Fruit fly (Drosophila melanogaster) whole organism, embryonic: ENCODE measurements around the gene CG18081.
A peak's percentile ranks its signal among the peaks of the same experiment; 100 is the strongest.

ENCODE experiments used
- CG10209 ChIP-seq: fragments of 200-800 bp; sonication (Bioruptor generic); optimal IDR thresholded peaks from 3 replicates; lab custom pipeline; 2017; ENCODE audit warnings: missing biosample characterization, mild to moderate bottlenecking, missing genetic modification characterization, missing genetic modification reagents
- CG12236 ChIP-seq: fragments of 200-800 bp; sonication (Bioruptor generic); optimal IDR thresholded peaks from 2 replicates; lab custom pipeline; 2016; ENCODE audit warnings: missing biosample characterization, missing genetic modification characterization
- CG12299 ChIP-seq: fragments of 200-800 bp; sonication (Bioruptor generic); optimal IDR thresholded peaks from 2 replicates; lab custom pipeline; 2018; ENCODE audit warnings: missing biosample characterization, mild to moderate bottlenecking, missing genetic modification characterization
- CG13287 ChIP-seq: fragments of 200-800 bp; sonication (Bioruptor generic); IDR thresholded peaks from 2 replicates; pipeline ENCODE4 v1.3.6; 2022; ENCODE audit warnings: missing biosample characterization, missing genetic modification characterization; ENCODE audit not compliant: partially characterized antibody
- CG14710 ChIP-seq: fragments of 200-800 bp; sonication (Bioruptor generic); optimal IDR thresholded peaks from 3 replicates; lab custom pipeline; 2019; ENCODE audit warnings: missing biosample characterization, mild to moderate bottlenecking, missing genetic modification characterization, moderate library complexity
- CG15073 ChIP-seq: fragments of 200-800 bp; sonication (Bioruptor generic); optimal IDR thresholded peaks from 2 replicates; lab custom pipeline; 2016; ENCODE audit warnings: missing biosample characterization, missing genetic modification characterization
- CG15696 ChIP-seq: fragments of 200-800 bp; sonication (Bioruptor generic); optimal IDR thresholded peaks from 2 replicates; lab custom pipeline; 2019; ENCODE audit warnings: missing biosample characterization, mild to moderate bottlenecking, missing genetic modification characterization, moderate library complexity
- CG16863 ChIP-seq: fragments of 200-800 bp; sonication (Bioruptor generic); optimal IDR thresholded peaks from 3 replicates; lab custom pipeline; 2016; ENCODE audit warnings: missing biosample characterization, missing genetic modification characterization
- CG17385 ChIP-seq: fragments of 200-800 bp; sonication (Bioruptor generic); optimal IDR thresholded peaks from 3 replicates; lab custom pipeline; 2018; ENCODE audit warnings: missing biosample characterization, mild to moderate bottlenecking, missing genetic modification characterization
- CG1792 ChIP-seq: fragments of 200-800 bp; sonication (Bioruptor generic); optimal IDR thresholded peaks from 2 replicates; lab custom pipeline; 2016; ENCODE audit warnings: missing biosample characterization, missing genetic modification characterization
- CG2678 ChIP-seq: fragments of 200-800 bp; sonication (Bioruptor generic); optimal IDR thresholded peaks from 3 replicates; lab custom pipeline; 2019; ENCODE audit warnings: missing biosample characterization, mild to moderate bottlenecking, missing genetic modification characterization, moderate library complexity
- CG30431 ChIP-seq: fragments of 200-800 bp; sonication (Bioruptor generic); optimal IDR thresholded peaks from 2 replicates; lab custom pipeline; 2017; ENCODE audit warnings: missing biosample characterization, missing genetic modification characterization
- CG3281 ChIP-seq: fragments of 200-800 bp; sonication (Bioruptor generic); optimal IDR thresholded peaks from 3 replicates; lab custom pipeline; 2017; ENCODE audit warnings: missing biosample characterization, mild to moderate bottlenecking, missing genetic modification characterization
- CG3838 ChIP-seq: fragments of 200-800 bp; sonication (Bioruptor generic); optimal IDR thresholded peaks from 3 replicates; lab custom pipeline; 2016; ENCODE audit warnings: missing biosample characterization, missing genetic modification characterization
- CG3847 ChIP-seq: fragments of 200-800 bp; sonication (Bioruptor generic); IDR thresholded peaks from 2 replicates; pipeline ENCODE4 v1.3.6; 2022; ENCODE audit warnings: missing biosample characterization, missing genetic modification characterization
- CG6689 ChIP-seq: fragments of 200-800 bp; sonication (Bioruptor generic); IDR thresholded peaks from 2 replicates; pipeline ENCODE4 v1.3.6; 2022; ENCODE audit warnings: missing biosample characterization, missing genetic modification characterization
- CG8281 ChIP-seq: fragments of 200-800 bp; sonication (Bioruptor generic); optimal IDR thresholded peaks from 2 replicates; lab custom pipeline; 2018; ENCODE audit warnings: missing biosample characterization, mild to moderate bottlenecking, missing genetic modification characterization, moderate library complexity
- CG8924 ChIP-seq: fragments of 200-800 bp; optimal IDR thresholded peaks from 3 replicates; lab custom pipeline; 2019; ENCODE audit warnings: missing biosample characterization, mild to moderate bottlenecking, missing genetic modification characterization, moderate library complexity
- CTCF ChIP-seq: fragments of 200-800 bp; sonication (Bioruptor generic); optimal IDR thresholded peaks from 2 replicates; lab custom pipeline; 2017; ENCODE audit warnings: missing biosample characterization, mild to moderate bottlenecking, missing genetic modification characterization, moderate library complexity
- Dp ChIP-seq: fragments of 200-800 bp; sonication (Bioruptor generic); optimal IDR thresholded peaks from 2 replicates; lab custom pipeline; 2018; ENCODE audit warnings: missing biosample characterization, mild to moderate bottlenecking, missing genetic modification characterization, moderate library complexity
- Gsc ChIP-seq: fragments of 200-800 bp; sonication (Bioruptor generic); IDR thresholded peaks from 2 replicates; pipeline ENCODE4 v1.3.6; 2022; ENCODE audit warnings: missing biosample characterization, missing genetic modification characterization
- Gug ChIP-seq: fragments of 200-800 bp; sonication (Bioruptor generic); IDR thresholded peaks from 4 replicates; pipeline ENCODE4 v1.3.6; 2022; ENCODE audit warnings: missing biosample characterization, missing genetic modification characterization
- H15 ChIP-seq: fragments of 200-800 bp; sonication (Bioruptor generic); IDR thresholded peaks from 3 replicates; pipeline ENCODE4 v1.3.6; 2022; ENCODE audit warnings: missing biosample characterization, missing genetic modification characterization
- Hr78 ChIP-seq, 2 experiments: fragments of 200-800 bp in 1 of 2; fragments of >200 bp in 1 of 2; sonication (Bioruptor generic) in 1 of 2; optimal IDR thresholded peaks; 2 replicates each; lab custom pipeline; 2017 to 2019; ENCODE audit warnings: missing biosample characterization in 2 of 2, missing genetic modification characterization in 2 of 2, mild to moderate bottlenecking in 1 of 2, moderate library complexity in 1 of 2
- Scr ChIP-seq: fragments of 200-800 bp; sonication (Bioruptor generic); IDR thresholded peaks from 2 replicates; pipeline ENCODE4 v1.3.6; 2022; ENCODE audit warnings: missing biosample characterization, missing genetic modification characterization; ENCODE audit not compliant: partially characterized antibody
- Xbp1 ChIP-seq: fragments of 200-800 bp; sonication (Bioruptor generic); optimal IDR thresholded peaks from 3 replicates; lab custom pipeline; 2016; ENCODE audit warnings: missing biosample characterization, mild to moderate bottlenecking, missing genetic modification characterization
- YL-1 ChIP-seq: fragments of 200-800 bp; sonication (Bioruptor generic); optimal IDR thresholded peaks from 3 replicates; lab custom pipeline; 2017; ENCODE audit warnings: missing biosample characterization, mild to moderate bottlenecking, missing genetic modification characterization
- az2 ChIP-seq: fragments of 200-800 bp; sonication (Bioruptor generic); optimal IDR thresholded peaks from 3 replicates; lab custom pipeline; 2016; ENCODE audit warnings: missing biosample characterization, missing genetic modification characterization
- bcd ChIP-seq: fragments of 200-800 bp; sonication (Bioruptor generic); optimal IDR thresholded peaks from 2 replicates; lab custom pipeline; 2017; ENCODE audit warnings: missing biosample characterization, mild to moderate bottlenecking, missing genetic modification characterization
- cato ChIP-seq: fragments of 200-800 bp; sonication (Bioruptor generic); optimal IDR thresholded peaks from 2 replicates; lab custom pipeline; 2016; ENCODE audit warnings: missing biosample characterization, missing genetic modification characterization, borderline replicate concordance
- cg ChIP-seq: fragments of 200-800 bp; sonication (Bioruptor generic); optimal IDR thresholded peaks from 3 replicates; lab custom pipeline; 2019; ENCODE audit warnings: missing biosample characterization, mild to moderate bottlenecking, missing genetic modification characterization, moderate library complexity
- chm ChIP-seq: fragments of 200-800 bp; sonication (Bioruptor generic); IDR thresholded peaks from 2 replicates; pipeline ENCODE4 v1.3.6; 2022; ENCODE audit warnings: missing biosample characterization, missing genetic modification characterization
- da ChIP-seq: fragments of 200-800 bp; sonication (Bioruptor generic); optimal IDR thresholded peaks from 2 replicates; lab custom pipeline; 2016; ENCODE audit warnings: missing biosample characterization, missing genetic modification characterization
- gfzf ChIP-seq: fragments of 200-800 bp; sonication (Bioruptor generic); optimal IDR thresholded peaks from 2 replicates; lab custom pipeline; 2016; ENCODE audit warnings: missing biosample characterization, mild to moderate bottlenecking, missing genetic modification characterization, moderate library complexity
- hbn ChIP-seq: fragments of 200-800 bp; sonication (Bioruptor generic); IDR thresholded peaks from 2 replicates; pipeline ENCODE4 v1.3.6; 2022; ENCODE audit warnings: missing biosample characterization, missing genetic modification characterization; ENCODE audit not compliant: partially characterized antibody
- jing ChIP-seq: fragments of 200-800 bp; sonication (Bioruptor generic); optimal IDR thresholded peaks from 2 replicates; lab custom pipeline; 2018; ENCODE audit warnings: missing biosample characterization, mild to moderate bottlenecking, missing genetic modification characterization
- kay ChIP-seq: fragments of 200-800 bp; sonication (Bioruptor generic); optimal IDR thresholded peaks from 2 replicates; lab custom pipeline; 2016; ENCODE audit warnings: missing biosample characterization, missing genetic modification characterization
- lola ChIP-seq, 3 experiments: fragments of >200 bp in 2 of 3; fragments of 200-800 bp in 1 of 3; sonication (Bioruptor generic) in 1 of 3; optimal IDR thresholded peaks; 2 replicates each; lab custom pipeline; 2017 to 2019; ENCODE audit warnings: missing biosample characterization in 3 of 3, missing genetic modification characterization in 3 of 3, mild to moderate bottlenecking in 1 of 3, moderate library complexity in 1 of 3
- mam ChIP-seq: fragments of 200-800 bp; sonication (Bioruptor generic); optimal IDR thresholded peaks from 3 replicates; lab custom pipeline; 2016; ENCODE audit warnings: missing biosample characterization, missing genetic modification characterization
- mirr ChIP-seq: fragments of 200-800 bp; sonication (Bioruptor generic); optimal IDR thresholded peaks from 3 replicates; lab custom pipeline; 2018; ENCODE audit warnings: missing biosample characterization, mild to moderate bottlenecking, missing genetic modification characterization
- mld ChIP-seq: fragments of 200-800 bp; sonication (Bioruptor generic); IDR thresholded peaks from 3 replicates; pipeline ENCODE4 v1.3.6; 2022; ENCODE audit warnings: missing biosample characterization, missing genetic modification characterization; ENCODE audit not compliant: partially characterized antibody
- rib ChIP-seq: fragments of 200-800 bp; sonication (Bioruptor generic); IDR thresholded peaks from 2 replicates; pipeline ENCODE4 v1.3.6; 2022; ENCODE audit warnings: missing biosample characterization, missing genetic modification characterization
- scrt ChIP-seq: fragments of 200-800 bp; sonication (Bioruptor generic); optimal IDR thresholded peaks from 2 replicates; lab custom pipeline; 2018; ENCODE audit warnings: missing biosample characterization, mild to moderate bottlenecking, missing genetic modification characterization, moderate library complexity
- sens ChIP-seq: fragments of 200-800 bp; sonication (Bioruptor generic); peaks from one replicate; lab custom pipeline; 2016; ENCODE audit warnings: missing biosample characterization, missing genetic modification characterization
- sens-2 ChIP-seq: fragments of 200-800 bp; sonication (Bioruptor generic); IDR thresholded peaks from 2 replicates; pipeline ENCODE4 v1.3.6; 2022; ENCODE audit warnings: missing biosample characterization, missing genetic modification characterization
- seq ChIP-seq: fragments of 200-800 bp; sonication (Bioruptor generic); IDR thresholded peaks from 2 replicates; pipeline ENCODE4 v1.3.6; 2022; ENCODE audit warnings: missing biosample characterization, missing genetic modification characterization
- shn ChIP-seq: fragments of 200-800 bp; sonication (Bioruptor generic); optimal IDR thresholded peaks from 3 replicates; lab custom pipeline; 2016; ENCODE audit warnings: missing biosample characterization, missing genetic modification characterization
- tap ChIP-seq: fragments of 200-800 bp; optimal IDR thresholded peaks from 3 replicates; lab custom pipeline; 2019; ENCODE audit warnings: missing biosample characterization, mild to moderate bottlenecking, missing genetic modification characterization, moderate library complexity
- tup ChIP-seq: fragments of 200-800 bp; sonication (Bioruptor generic); optimal IDR thresholded peaks from 2 replicates; lab custom pipeline; 2016; ENCODE audit warnings: missing biosample characterization, mild to moderate bottlenecking, missing genetic modification characterization, moderate library complexity
- yki ChIP-seq: fragments of >200 bp; optimal IDR thresholded peaks from 3 replicates; lab custom pipeline; 2018
- z ChIP-seq: fragments of 200-800 bp; sonication (Bioruptor generic); IDR thresholded peaks from 3 replicates; pipeline ENCODE4 v1.3.6; 2022; ENCODE audit warnings: missing biosample characterization, missing genetic modification characterization
- zfh1 ChIP-seq: fragments of 200-800 bp; sonication (Bioruptor generic); IDR thresholded peaks from 3 replicates; pipeline ENCODE4 v1.3.6; 2022; ENCODE audit warnings: missing biosample characterization, missing genetic modification characterization

CG18081 gene

DNA sequence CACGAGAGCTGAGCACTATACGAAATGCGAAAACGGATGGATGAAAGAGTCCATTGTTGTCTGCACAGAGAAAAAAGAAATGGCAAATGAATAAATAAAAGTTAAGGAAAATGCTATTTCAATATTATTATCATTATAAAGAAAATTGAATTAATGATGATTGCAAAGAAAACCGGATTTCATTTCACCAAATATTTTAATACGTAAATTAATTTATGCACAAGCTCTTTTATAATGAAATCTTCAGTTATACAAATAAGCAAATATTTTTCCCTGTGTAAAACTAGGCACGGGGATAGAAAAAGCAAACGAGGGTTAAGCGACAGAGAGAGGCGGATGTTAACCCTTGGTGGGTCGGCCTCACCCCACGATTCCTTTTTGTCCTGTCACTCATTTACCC lies 47.8 kb downstream of the CG18081 start (continued):
- peak; percentile 77 for TF ChIP-seq CG15696 (tag; lab: Kevin White, UChicago)
- no peak for TF ChIP-seq CG16863 (GFP tag; lab: Kevin White, UChicago)
- peak; percentile 67 for TF ChIP-seq CG6689
- no peak for TF ChIP-seq CG1792 (GFP tag; lab: Kevin White, UChicago)
- TF ChIP-seq CG13287 (GFP tag; lab: Robert Waterston, UW), result no peak
- TF ChIP-seq kay, result no peak
- no peak for TF ChIP-seq CG30431 (GFP tag; lab: Kevin White, UChicago)
- peak; percentile 74 for TF ChIP-seq CG2678 (tag; lab: Kevin White, UChicago)
- no peak for TF ChIP-seq gfzf (GFP tag; lab: Kevin White, UChicago)
- no peak for TF ChIP-seq shn (GFP tag; lab: Kevin White, UChicago)
- TF ChIP-seq CG8924 (tag; lab: Kevin White, UChicago), result peak; percentile 83
- TF ChIP-seq bcd (GFP tag; lab: Kevin White, UChicago), result peak; percentile 26
- TF ChIP-seq rib (GFP tag; lab: Robert Waterston, UW), result no peak
- no peak for TF ChIP-seq da (GFP tag; lab: Kevin White, UChicago)
- TF ChIP-seq cg, result no peak
- TF ChIP-seq CTCF (GFP tag; lab: Kevin White, UChicago), result no peak
- TF ChIP-seq hbn (GFP tag; lab: Robert Waterston, UW), result no peak
- no peak for TF ChIP-seq tup
- peak; percentile 58 for TF ChIP-seq CG12299 (tag; lab: Kevin White, UChicago)
- TF ChIP-seq mld, result no peak
- TF ChIP-seq sens-2 (GFP tag; lab: Robert Waterston, UW), result no peak
- no peak for TF ChIP-seq zfh1 (GFP tag; lab: Robert Waterston, UW)
- TF ChIP-seq CG14710, result peak; percentile 79
- TF ChIP-seq Dp, result no peak
- no peak for TF ChIP-seq H15 (GFP tag; lab: Robert Waterston, UW)
- peak in 1 of 2 experiments; percentile 3 for TF ChIP-seq Hr78 (GFP tag; optimal IDR thresholded peaks at IDR 0.05; lab: Kevin White, UChicago)
- peak; percentile 41 for TF ChIP-seq Xbp1 (GFP tag; lab: Kevin White, UChicago)
- TF ChIP-seq CG3847 (GFP tag; lab: Robert Waterston, UW), result no peak
- TF ChIP-seq CG8281 (tag; lab: Kevin White, UChicago), result peak; percentile 4
- peak; percentile 5 for TF ChIP-seq cato (GFP tag; lab: Kevin White, UChicago)
- no peak for TF ChIP-seq Scr
- TF ChIP-seq sens (GFP tag; lab: Kevin White, UChicago), result peak; percentile 67
- no peak for TF ChIP-seq chm (GFP tag; lab: Robert Waterston, UW)
- no peak for TF ChIP-seq Gsc (GFP tag; lab: Robert Waterston, UW)
- peak; percentile 51 for TF ChIP-seq az2 (GFP tag; lab: Kevin White, UChicago)
- no peak for TF ChIP-seq jing (GFP tag; lab: Kevin White, UChicago)
- TF ChIP-seq YL-1 (GFP tag; lab: Kevin White, UChicago), result no peak
- no peak for TF ChIP-seq seq (GFP tag; lab: Robert Waterston, UW)
- no peak for TF ChIP-seq CG15073 (GFP tag; lab: Kevin White, UChicago)
- TF ChIP-seq z (GFP tag; lab: Robert Waterston, UW), result no peak
- TF ChIP-seq CG10209 (GFP tag; lab: Kevin White, UChicago), result peak; percentile 25
- peak; percentile 53 for TF ChIP-seq tap
- TF ChIP-seq CG12236 (GFP tag; lab: Kevin White, UChicago), result no peak
- TF ChIP-seq lola (GFP tag; optimal IDR thresholded peaks at IDR 0.05; lab: Kevin White, UChicago), result peak in 1 of 3 experiments; percentile 85
- peak; percentile 33 for TF ChIP-seq CG17385 (GFP tag; lab: Kevin White, UChicago)
- no peak for TF ChIP-seq mam (GFP tag; lab: Kevin White, UChicago)
- TF ChIP-seq CG3281 (GFP tag; lab: Kevin White, UChicago), result peak; percentile 4
- no peak for TF ChIP-seq CG3838 (GFP tag; lab: Kevin White, UChicago)
- peak; percentile 27 for TF ChIP-seq scrt
- TF ChIP-seq mirr (GFP tag; lab: Kevin White, UChicago), result no peak
- no peak for TF ChIP-seq Gug (GFP tag; lab: Robert Waterston, UW)
- no peak for TF ChIP-seq yki (lab: Kevin White, UChicago)
